Worm (Caenorhabditis elegans) whole organism, L1 larva: ENCODE data around the gene Y111B2A.12.

Experiments used
- aly-2 ChIP-seq: fragments of 150-350 bp; optimal IDR thresholded peaks from 2 replicates; lab custom pipeline; 2014; ENCODE audit warnings: missing biosample characterization, missing genetic modification characterization
- egl-13 ChIP-seq: sonication (generic microtip); optimal IDR thresholded peaks from 2 replicates; lab custom pipeline; 2016; ENCODE audit warnings: missing genotype, missing genetic modification reagents, missing genetic modification characterization, missing compliant biosample characterization
- ets-5 ChIP-seq: fragments of 200-800 bp; sonication (Bioruptor generic); IDR thresholded peaks from 2 replicates; pipeline ENCODE4 v1.3.6; 2022; ENCODE audit warnings: missing genetic modification characterization, missing compliant biosample characterization
- fkh-8 ChIP-seq: sonication (generic microtip); optimal IDR thresholded peaks from 2 replicates; lab custom pipeline; 2016; ENCODE audit warnings: mild to moderate bottlenecking, missing genetic modification characterization, missing compliant biosample characterization
- fos-1 ChIP-seq: fragments of 150-350 bp; optimal IDR thresholded peaks from 2 replicates; lab custom pipeline; 2014; ENCODE audit warnings: missing biosample characterization, missing genetic modification characterization
- jun-1 ChIP-seq: fragments of 150-350 bp; optimal IDR thresholded peaks from 2 replicates; lab custom pipeline; 2014; ENCODE audit warnings: missing biosample characterization, missing genetic modification reagents, missing genetic modification characterization
- lin-13 ChIP-seq: fragments of 150-350 bp; optimal IDR thresholded peaks from 2 replicates; lab custom pipeline; 2014; ENCODE audit warnings: missing biosample characterization, missing genetic modification reagents, missing genetic modification characterization
- lsy-2 ChIP-seq, 2 experiments: fragments of 150-350 bp; optimal IDR thresholded peaks; 2 replicates each; lab custom pipeline; 2014; ENCODE audit warnings: missing biosample characterization in 2 of 2, missing genetic modification characterization in 2 of 2
- nhr-11 ChIP-seq: fragments of 150-350 bp; optimal IDR thresholded peaks from 2 replicates; lab custom pipeline; 2014; ENCODE audit warnings: missing biosample characterization, missing genetic modification characterization
- nhr-77 ChIP-seq: fragments of 150-350 bp; optimal IDR thresholded peaks from 2 replicates; lab custom pipeline; 2014; ENCODE audit warnings: missing biosample characterization, missing genetic modification characterization
- pqm-1 ChIP-seq: sonication (generic microtip); optimal IDR thresholded peaks from 3 replicates; lab custom pipeline; 2017; ENCODE audit warnings: missing biosample characterization, missing genetic modification characterization
- snpc-4 ChIP-seq: fragments of 150-350 bp; optimal IDR thresholded peaks from 2 replicates; lab custom pipeline; 2014; ENCODE audit warnings: missing biosample characterization, missing genetic modification characterization
- unc-62 ChIP-seq: fragments of 150-350 bp; optimal IDR thresholded peaks from 2 replicates; lab custom pipeline; 2014; ENCODE audit warnings: missing biosample characterization, missing genetic modification reagents, missing genetic modification characterization

DNA sequence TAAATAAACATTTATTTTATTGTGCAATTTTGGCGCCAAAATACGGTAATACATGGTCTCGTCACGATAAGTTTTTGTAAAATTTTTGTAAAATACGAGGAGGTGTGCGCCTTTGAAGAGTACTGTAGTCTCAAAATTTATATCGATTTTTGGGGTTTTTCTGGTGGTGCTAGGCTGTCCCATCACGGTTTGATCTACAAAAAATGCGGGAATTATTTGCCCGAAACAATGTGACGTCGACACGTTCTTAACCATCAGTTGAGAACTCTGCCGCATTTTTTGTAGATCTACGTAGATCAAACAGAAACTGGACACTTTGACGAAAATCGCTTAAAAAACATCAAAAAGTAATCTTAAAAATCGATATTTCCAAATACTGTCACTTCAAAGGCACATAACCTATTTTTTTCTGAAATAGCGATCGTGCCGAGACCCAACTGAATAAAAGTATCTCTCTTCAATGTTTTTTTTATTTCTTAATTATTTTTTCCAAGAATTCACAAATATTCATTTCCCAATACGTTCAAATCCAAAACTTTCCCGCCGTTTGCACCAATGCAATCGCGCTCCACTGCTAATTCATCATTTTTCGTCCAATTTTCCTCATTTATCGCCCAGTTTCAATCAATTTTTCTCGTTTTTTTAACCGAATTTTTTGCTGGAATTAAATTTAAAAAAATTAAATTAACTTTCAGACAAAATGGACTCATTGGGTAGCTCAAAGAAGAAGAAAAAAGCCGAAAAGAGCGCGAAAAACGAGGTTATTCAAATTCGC lies 17.0 kb downstream of the Y111B2A.12 start, which contains the start of gene pqn-80:
- TF ChIP-seq nhr-11 (tag; lab: Kevin White, UChicago) (no peak), aly-2 (peak; percentile 32), jun-1 (peak; percentile 8), pqm-1 (no peak), unc-62 (GFP tag; lab: Kevin White, UChicago) (no peak), nhr-77 (peak; percentile 1), snpc-4 (tag; lab: Kevin White, UChicago) (no peak), ets-5 (GFP tag; lab: Robert Waterston, UW) (no peak), egl-13 (tag; lab: Kevin White, UChicago) (peak; percentile 21), lin-13 (GFP tag; lab: Kevin White, UChicago) (peak; percentile 6), lsy-2 (tag; optimal IDR thresholded peaks at IDR 0.05; lab: Kevin White, UChicago) (peak; percentile 69 to 85), fos-1 (tag; lab: Kevin White, UChicago) (peak; percentile 22), fkh-8 (tag; lab: Kevin White, UChicago) (peak; percentile 44)
